Fruit fly (Drosophila melanogaster): ENCODE data around the gene FoxP.

The FoxP gene

DNA sequence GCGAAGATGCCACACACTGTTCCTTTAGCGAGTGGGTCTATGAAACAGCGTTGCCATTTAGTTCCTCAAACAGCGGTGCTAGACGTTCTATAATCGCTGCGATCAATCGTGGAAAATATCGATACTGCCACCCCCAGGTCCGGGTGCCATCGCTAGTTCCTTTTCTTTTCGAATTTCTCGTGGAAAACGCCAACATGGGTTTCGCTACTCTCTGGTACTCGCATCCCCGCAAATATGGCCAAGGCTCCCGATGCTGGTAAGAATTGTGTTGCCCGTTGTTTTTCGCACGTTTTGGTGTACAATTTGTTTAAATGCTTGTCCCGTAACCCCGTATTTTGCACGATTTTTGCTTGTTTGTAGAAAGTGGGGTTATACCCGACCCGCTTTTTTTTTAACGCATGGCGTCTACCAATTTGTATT lies 47.3 kb upstream of the FoxP start, which contains the start of gene RpS29 (continued):
- TF ChIP-seq CG4404 (GFP tag; IDR thresholded peaks at IDR 0.05), result peak; percentile 46; the same call in 1 of the 2 replicates
- peak; percentile 34 for TF ChIP-seq D19A (tag; optimal IDR thresholded peaks at IDR 0.05)
- TF ChIP-seq NfI (GFP tag; optimal IDR thresholded peaks at IDR 0.05), result peak; percentile 87
- peak; percentile 57 for TF ChIP-seq ab (GFP tag; optimal IDR thresholded peaks at IDR 0.05)
- TF ChIP-seq CG8290 (GFP tag; optimal IDR thresholded peaks at IDR 0.05), result peak; percentile 73
- TF ChIP-seq CG8290 (tag; optimal IDR thresholded peaks at IDR 0.05), result peak; percentile 31 to 95
- peak; percentile 44 for TF ChIP-seq sd (tag; optimal IDR thresholded peaks at IDR 0.05)
- peak; percentile 75 for TF ChIP-seq CG18011 (GFP tag; optimal IDR thresholded peaks at IDR 0.05)
- TF ChIP-seq chinmo (GFP tag; IDR thresholded peaks at IDR 0.05; ENCODE audit: partially characterized antibody), result peak; percentile 92
- peak; percentile 92 for TF ChIP-seq caup (GFP tag; optimal IDR thresholded peaks at IDR 0.05; ENCODE audit: severe bottlenecking)
- peak; percentile 87 for TF ChIP-seq CG14710 (tag; optimal IDR thresholded peaks at IDR 0.05)
- TF ChIP-seq CG34376 (GFP tag; optimal IDR thresholded peaks at IDR 0.05), result peak; percentile 92
- peak; percentile 91 for TF ChIP-seq Antp (GFP tag; optimal IDR thresholded peaks at IDR 0.05)
- TF ChIP-seq CG14441 (GFP tag; IDR thresholded peaks at IDR 0.05), result peak; percentile 77
- peak; percentile 87 for TF ChIP-seq CrebB (tag; optimal IDR thresholded peaks at IDR 0.05)
- TF ChIP-seq Oli (tag; optimal IDR thresholded peaks at IDR 0.05), result peak; percentile 12
- TF ChIP-seq CG16863 (GFP tag; optimal IDR thresholded peaks at IDR 0.05), result peak; percentile 77
- no peak for TF ChIP-seq Hr39 (optimal IDR thresholded peaks at IDR 0.05)
- no peak for TF ChIP-seq CG11696 (GFP tag; IDR thresholded peaks at IDR 0.05)
- peak; percentile 83 for TF ChIP-seq Chrac-16 (GFP tag; optimal IDR thresholded peaks at IDR 0.05)
- TF ChIP-seq CoRest (tag; optimal IDR thresholded peaks at IDR 0.05), result peak; percentile 63
- TF ChIP-seq BtbVII (GFP tag; optimal IDR thresholded peaks at IDR 0.05), result peak; percentile 78
- TF ChIP-seq Nf-YB (GFP tag; optimal IDR thresholded peaks at IDR 0.05), result peak; percentile 49
- peak in 1 of 3 experiments; percentile 39 for TF ChIP-seq lola (GFP tag; optimal IDR thresholded peaks at IDR 0.05)
- peak; percentile 68 for TF ChIP-seq CG2678 (tag; optimal IDR thresholded peaks at IDR 0.05)
- TF ChIP-seq dysf (GFP tag; IDR thresholded peaks at IDR 0.05), result peak; percentile 80
- TF ChIP-seq odd (GFP tag; optimal IDR thresholded peaks at IDR 0.05), result peak; percentile 72
- no peak for TF ChIP-seq Hr78 (GFP tag; optimal IDR thresholded peaks at IDR 0.05)
- peak; percentile 98 for TF ChIP-seq CG42726 (GFP tag; IDR thresholded peaks at IDR 0.05; ENCODE audit: partially characterized antibody)
- TF ChIP-seq oc (tag; optimal IDR thresholded peaks at IDR 0.05), result peak; percentile 63
- TF ChIP-seq CG6654 (GFP tag; optimal IDR thresholded peaks at IDR 0.05), result peak; percentile 1
- peak; percentile 93 for TF ChIP-seq sob (GFP tag; IDR thresholded peaks at IDR 0.05)
- TF ChIP-seq CG8478 (optimal IDR thresholded peaks at IDR 0.05), result no peak
- TF ChIP-seq Dll (GFP tag; IDR thresholded peaks at IDR 0.05; ENCODE audit: partially characterized antibody), result peak; percentile 91
- TF ChIP-seq CG14667 (GFP tag; IDR thresholded peaks at IDR 0.05), result peak; percentile 54; the same call in 1 of the 2 replicates
- peak; percentile 74 for TF ChIP-seq CG7928 (GFP tag; optimal IDR thresholded peaks at IDR 0.05)
- peak; percentile 29 for TF ChIP-seq CG3065 (GFP tag; optimal IDR thresholded peaks at IDR 0.05)
- peak; percentile 71; the same call in 1 of the 2 replicates for TF ChIP-seq lmd (GFP tag; IDR thresholded peaks at IDR 0.05)
- peak; percentile 93 for TF ChIP-seq CG10543 (GFP tag; optimal IDR thresholded peaks at IDR 0.05)
- TF ChIP-seq bigmax (GFP tag; optimal IDR thresholded peaks at IDR 0.05), result peak; percentile 99
- TF ChIP-seq Ets65A (GFP tag), result peak; percentile 99
- peak; percentile 66 for TF ChIP-seq CG6854 (GFP tag; optimal IDR thresholded peaks at IDR 0.05)
- TF ChIP-seq CG15011 (GFP tag; optimal IDR thresholded peaks at IDR 0.05), result peak; percentile 49
- peak; percentile 60; the same call in 1 of the 2 replicates for TF ChIP-seq Poxn (GFP tag; IDR thresholded peaks at IDR 0.05)
- peak; percentile 77 for TF ChIP-seq CG7372 (GFP tag; IDR thresholded peaks at IDR 0.05)
- TF ChIP-seq prd (optimal IDR thresholded peaks at IDR 0.05), result no peak
- TF ChIP-seq prd (GFP tag; IDR thresholded peaks at IDR 0.05), result peak; percentile 76
- TF ChIP-seq Ravus (GFP tag; IDR thresholded peaks at IDR 0.05), result no peak
- TF ChIP-seq pb (GFP tag; optimal IDR thresholded peaks at IDR 0.05), result peak; percentile 78
- TF ChIP-seq lab (GFP tag; optimal IDR thresholded peaks at IDR 0.05), result peak; percentile 93
- peak; percentile 54 for TF ChIP-seq CG17385 (GFP tag; optimal IDR thresholded peaks at IDR 0.05)
